Worm (Caenorhabditis elegans): Measurements from ENCODE around the gene inpp-5K.

ce11 chrIII:8129195-8129594, 31.9 kb downstream of the inpp-5K start:
- no peak for TF ChIP-seq egl-27 (tag; optimal IDR thresholded peaks at IDR 0.05)
- no peak for TF ChIP-seq nhr-77 (tag; optimal IDR thresholded peaks at IDR 0.05)
- no peak for TF ChIP-seq nhr-12 (tag; optimal IDR thresholded peaks at IDR 0.05)
- no peak for TF ChIP-seq ama-1 (optimal IDR thresholded peaks at IDR 0.05)
- no peak for TF ChIP-seq nhr-237 (tag; optimal IDR thresholded peaks at IDR 0.05)
- TF ChIP-seq nhr-6 (tag; optimal IDR thresholded peaks at IDR 0.05), result no peak
- TF ChIP-seq ztf-1 (GFP tag; conservative IDR thresholded peaks at IDR 0.05), result no peak
- TF ChIP-seq nhr-25 (tag; optimal IDR thresholded peaks at IDR 0.05), result peak; percentile 7
- TF ChIP-seq lsy-2 (tag; optimal IDR thresholded peaks at IDR 0.05), result no peak
- no peak for TF ChIP-seq unc-39 (tag; optimal IDR thresholded peaks at IDR 0.05)
- no peak for TF ChIP-seq elt-3 (tag; optimal IDR thresholded peaks at IDR 0.05)
- no peak for TF ChIP-seq ztf-11 (tag; optimal IDR thresholded peaks at IDR 0.05)
- TF ChIP-seq nhr-23 (tag; optimal IDR thresholded peaks at IDR 0.05), result no peak
- TF ChIP-seq peb-1 (tag; optimal IDR thresholded peaks at IDR 0.05), result no peak

Measured in whole organism, L2 larva.